Fruit fly (Drosophila melanogaster) whole organism, embryonic: ENCODE data around the gene CG4218.

Source experiments
- Bgb ChIP-seq: fragments of 200-800 bp; sonication (Bioruptor generic); IDR thresholded peaks from 2 replicates; pipeline ENCODE4 v1.3.6; 2022; ENCODE audit warnings: missing biosample characterization, missing genetic modification characterization; ENCODE audit not compliant: partially characterized antibody
- CG1024 ChIP-seq: fragments of 200-800 bp; sonication (Bioruptor generic); IDR thresholded peaks from 2 replicates; pipeline ENCODE4 v1.3.6; 2022; ENCODE audit warnings: missing biosample characterization, missing genetic modification characterization
- CG10543 ChIP-seq: fragments of 200-800 bp; sonication (Bioruptor generic); optimal IDR thresholded peaks from 3 replicates; lab custom pipeline; 2017; ENCODE audit warnings: missing biosample characterization, mild to moderate bottlenecking, missing genetic modification characterization, moderate library complexity
- CG10654 ChIP-seq: fragments of 200-800 bp; sonication (Bioruptor generic); optimal IDR thresholded peaks from 2 replicates; lab custom pipeline; 2016; ENCODE audit warnings: missing biosample characterization, missing genetic modification characterization
- CG10979 ChIP-seq: fragments of 200-800 bp; sonication (Bioruptor generic); optimal IDR thresholded peaks from 2 replicates; lab custom pipeline; 2018; ENCODE audit warnings: missing biosample characterization, mild to moderate bottlenecking, missing genetic modification characterization, moderate library complexity
- CG11504 ChIP-seq: fragments of 200-800 bp; sonication (Bioruptor generic); optimal IDR thresholded peaks from 3 replicates; lab custom pipeline; 2019; ENCODE audit warnings: missing biosample characterization, mild to moderate bottlenecking, missing genetic modification characterization, moderate library complexity
- CG12104 ChIP-seq: fragments of 200-800 bp; sonication (Bioruptor generic); optimal IDR thresholded peaks from 3 replicates; lab custom pipeline; 2016; ENCODE audit warnings: missing biosample characterization, missing genetic modification characterization
- CG12769 ChIP-seq: fragments of 200-800 bp; sonication (Bioruptor generic); optimal IDR thresholded peaks from 2 replicates; lab custom pipeline; 2019; ENCODE audit warnings: missing biosample characterization, mild to moderate bottlenecking, missing genetic modification characterization, moderate library complexity
- CG17328 ChIP-seq: fragments of 200-800 bp; sonication (Bioruptor generic); IDR thresholded peaks from 2 replicates; pipeline ENCODE4 v1.3.6; 2022; ENCODE audit warnings: missing biosample characterization, missing genetic modification characterization
- CG17361 ChIP-seq: fragments of 200-800 bp; sonication (Bioruptor generic); IDR thresholded peaks from 3 replicates; pipeline ENCODE4 v1.3.6; 2022; ENCODE audit warnings: missing biosample characterization, missing genetic modification characterization
- CG34224 ChIP-seq: fragments of 200-800 bp; sonication (Bioruptor generic); IDR thresholded peaks from 3 replicates; pipeline ENCODE4 v1.3.6; 2022; ENCODE audit warnings: missing biosample characterization, missing genetic modification characterization; ENCODE audit not compliant: partially characterized antibody
- CG4820 ChIP-seq: fragments of 200-800 bp; sonication (Bioruptor generic); optimal IDR thresholded peaks from 3 replicates; lab custom pipeline; 2016; ENCODE audit warnings: missing biosample characterization, missing genetic modification characterization
- CG4854 ChIP-seq: fragments of 200-800 bp; sonication (Bioruptor generic); optimal IDR thresholded peaks from 2 replicates; lab custom pipeline; 2016; ENCODE audit warnings: missing biosample characterization, missing genetic modification characterization, inconsistent platforms
- CG5180 ChIP-seq: fragments of 200-800 bp; sonication (Bioruptor generic); optimal IDR thresholded peaks from 3 replicates; lab custom pipeline; 2017; ENCODE audit warnings: missing biosample characterization, missing genetic modification characterization, mild to moderate bottlenecking, moderate library complexity, missing genetic modification reagents
- CG6765 ChIP-seq: fragments of 200-800 bp; sonication (Bioruptor generic); optimal IDR thresholded peaks from 3 replicates; lab custom pipeline; 2017; ENCODE audit warnings: missing biosample characterization, mild to moderate bottlenecking, missing genetic modification characterization
- CG8388 ChIP-seq: fragments of 200-800 bp; sonication (Bioruptor generic); optimal IDR thresholded peaks from 2 replicates; lab custom pipeline; 2019; ENCODE audit warnings: missing biosample characterization, mild to moderate bottlenecking, missing genetic modification characterization, moderate library complexity
- CG9817 ChIP-seq: fragments of 200-800 bp; sonication (Bioruptor generic); optimal IDR thresholded peaks from 2 replicates; lab custom pipeline; 2018; ENCODE audit warnings: missing biosample characterization, mild to moderate bottlenecking, missing genetic modification characterization, moderate library complexity
- Ets97D ChIP-seq: fragments of 200-800 bp; sonication (Bioruptor generic); optimal IDR thresholded peaks from 3 replicates; lab custom pipeline; 2016; ENCODE audit warnings: missing biosample characterization, missing genetic modification characterization
- H2.0 ChIP-seq: fragments of 200-800 bp; sonication (Bioruptor generic); IDR thresholded peaks from 2 replicates; pipeline ENCODE4 v1.3.6; 2022; ENCODE audit warnings: missing biosample characterization, missing genetic modification characterization
- Lhr ChIP-seq: fragments of 200-800 bp; sonication (Bioruptor generic); optimal IDR thresholded peaks from 3 replicates; lab custom pipeline; 2017; ENCODE audit warnings: mild to moderate bottlenecking, missing biosample characterization, missing genetic modification reagents, missing genetic modification characterization
- Mad ChIP-seq: fragments of 200-800 bp; sonication (Bioruptor generic); optimal IDR thresholded peaks from 2 replicates; lab custom pipeline; 2016; ENCODE audit warnings: missing biosample characterization, missing genetic modification characterization
- Med ChIP-seq: fragments of 200-800 bp; sonication (Bioruptor generic); peaks from one replicate; lab custom pipeline; 2016; ENCODE audit warnings: missing biosample characterization, missing genetic modification characterization, mild to moderate bottlenecking, inconsistent platforms, moderate library complexity
- Spps ChIP-seq: fragments of 200-800 bp; sonication (Bioruptor generic); optimal IDR thresholded peaks from 2 replicates; lab custom pipeline; 2018; ENCODE audit warnings: missing biosample characterization, mild to moderate bottlenecking, missing genetic modification characterization
- Vsx1 ChIP-seq: fragments of 200-800 bp; sonication (Bioruptor generic); optimal IDR thresholded peaks from 2 replicates; lab custom pipeline; 2017; ENCODE audit warnings: missing biosample characterization, mild to moderate bottlenecking, missing genetic modification characterization, missing genetic modification reagents
- bsh ChIP-seq, 2 experiments: fragments of 200-800 bp; sonication (Bioruptor generic); optimal IDR thresholded peaks; 2 replicates each; lab custom pipeline; 2017 to 2018; ENCODE audit warnings: mild to moderate bottlenecking in 2 of 2, missing biosample characterization in 2 of 2, missing genetic modification characterization in 2 of 2, moderate library complexity in 1 of 2
- chinmo ChIP-seq: fragments of 200-800 bp; sonication (Bioruptor generic); IDR thresholded peaks from 4 replicates; pipeline ENCODE4 v1.3.6; 2022; ENCODE audit warnings: missing biosample characterization, missing genetic modification characterization; ENCODE audit not compliant: partially characterized antibody
- gfzf ChIP-seq: fragments of 200-800 bp; sonication (Bioruptor generic); optimal IDR thresholded peaks from 2 replicates; lab custom pipeline; 2016; ENCODE audit warnings: missing biosample characterization, mild to moderate bottlenecking, missing genetic modification characterization, moderate library complexity
- lmd ChIP-seq: fragments of 200-800 bp; sonication (Bioruptor generic); IDR thresholded peaks from 2 replicates; pipeline ENCODE4 v1.3.6; 2022; ENCODE audit warnings: missing biosample characterization, missing genetic modification characterization
- lov ChIP-seq, 2 experiments: fragments of 200-800 bp in 1 of 2; fragments of >200 bp in 1 of 2; sonication (Bioruptor generic) in 1 of 2; IDR thresholded peaks in 1 of 2; optimal IDR thresholded peaks in 1 of 2; 2 replicates in 1 of 2; 3 replicates in 1 of 2; pipeline versions ENCODE4 v1.3.6 to Lab custom; 2017 to 2022; ENCODE audit warnings: missing biosample characterization in 1 of 2, missing genetic modification characterization in 1 of 2
- prd ChIP-seq, 3 experiments: fragments of >200 bp in 2 of 3; fragments of 200-800 bp in 1 of 3; sonication (Bioruptor generic) in 1 of 3; optimal IDR thresholded peaks in 2 of 3; IDR thresholded peaks in 1 of 3; 2 replicates in 2 of 3; 3 replicates in 1 of 3; pipeline versions ENCODE4 v1.3.6 to Lab custom; 2017 to 2022; ENCODE audit warnings: missing biosample characterization in 1 of 3, missing genetic modification characterization in 1 of 3
- rib ChIP-seq: fragments of 200-800 bp; sonication (Bioruptor generic); IDR thresholded peaks from 2 replicates; pipeline ENCODE4 v1.3.6; 2022; ENCODE audit warnings: missing biosample characterization, missing genetic modification characterization
- sens ChIP-seq: fragments of 200-800 bp; sonication (Bioruptor generic); peaks from one replicate; lab custom pipeline; 2016; ENCODE audit warnings: missing biosample characterization, missing genetic modification characterization
- seq ChIP-seq: fragments of 200-800 bp; sonication (Bioruptor generic); IDR thresholded peaks from 2 replicates; pipeline ENCODE4 v1.3.6; 2022; ENCODE audit warnings: missing biosample characterization, missing genetic modification characterization
- sisA ChIP-seq: fragments of 200-800 bp; sonication (Bioruptor generic); IDR thresholded peaks from 2 replicates; pipeline ENCODE4 v1.3.6; 2022; ENCODE audit warnings: missing biosample characterization, missing genetic modification characterization
- slou ChIP-seq: fragments of 200-800 bp; sonication (Bioruptor generic); optimal IDR thresholded peaks from 3 replicates; lab custom pipeline; 2016; ENCODE audit warnings: missing biosample characterization, missing genetic modification characterization
- sqz ChIP-seq: fragments of 200-800 bp; sonication (Bioruptor generic); optimal IDR thresholded peaks from 3 replicates; lab custom pipeline; 2018; ENCODE audit warnings: missing biosample characterization, mild to moderate bottlenecking, missing genetic modification characterization

Gene CG4218

dm6 chr2L:14537432-14538221, 11.3 kb downstream of the CG4218 start (continued):
- TF ChIP-seq prd (optimal IDR thresholded peaks at IDR 0.05; lab: Kevin White, UChicago) (no peak), prd (GFP tag; IDR thresholded peaks at IDR 0.05; lab: Robert Waterston, UW) (no peak), sisA (GFP tag; lab: Robert Waterston, UW) (peak; percentile 44; the same call in 1 of the 2 replicates), Vsx1 (GFP tag; lab: Kevin White, UChicago) (peak; percentile 28), gfzf (GFP tag; lab: Kevin White, UChicago) (no peak), CG10654 (GFP tag; lab: Kevin White, UChicago) (no peak), CG10979 (tag; lab: Kevin White, UChicago) (peak; percentile 77), CG4820 (no peak), Bgb (GFP tag; lab: Robert Waterston, UW) (no peak), lov (optimal IDR thresholded peaks at IDR 0.05; lab: Kevin White, UChicago) (no peak), lov (GFP tag; IDR thresholded peaks at IDR 0.05; lab: Robert Waterston, UW) (no peak), bsh (GFP tag; optimal IDR thresholded peaks at IDR 0.05; lab: Kevin White, UChicago) (peak in 1 of 2 experiments; percentile 72), CG5180 (GFP tag; lab: Kevin White, UChicago) (peak; percentile 15), CG6765 (no peak), H2.0 (GFP tag; lab: Robert Waterston, UW) (no peak), Ets97D (GFP tag; lab: Kevin White, UChicago) (no peak), CG11504 (peak; percentile 64), CG17328 (no peak), rib (GFP tag; lab: Robert Waterston, UW) (peak; percentile 50; the same call in 1 of the 2 replicates), CG10543 (GFP tag; lab: Kevin White, UChicago) (peak; percentile 84), chinmo (GFP tag; lab: Robert Waterston, UW) (0 out of 4 replicates have a peak, but pooled peaks have one; percentile 25), CG12104 (GFP tag; lab: Kevin White, UChicago) (peak; percentile 10), sqz (GFP tag; lab: Kevin White, UChicago) (peak; percentile 45), Lhr (GFP tag; lab: Kevin White, UChicago) (peak; percentile 24), CG9817 (tag; lab: Kevin White, UChicago) (peak; percentile 12), CG17361 (GFP tag; lab: Robert Waterston, UW) (peak; percentile 79), slou (no peak), lmd (GFP tag; lab: Robert Waterston, UW) (peak; percentile 20; the same call in 1 of the 2 replicates), seq (GFP tag; lab: Robert Waterston, UW) (no peak), CG34224 (GFP tag; lab: Robert Waterston, UW) (no peak), Spps (tag; lab: Kevin White, UChicago) (no peak), sens (GFP tag; lab: Kevin White, UChicago) (peak; percentile 35), CG12769 (tag; lab: Kevin White, UChicago) (peak; percentile 53), Mad (GFP tag; lab: Kevin White, UChicago) (no peak), CG8388 (GFP tag; lab: Kevin White, UChicago) (peak; percentile 53), Med (peak; percentile 85), CG4854 (GFP tag; lab: Kevin White, UChicago) (no peak), CG1024 (no peak)
